Fruit fly (Drosophila melanogaster) whole organism, adult: ENCODE data around the gene comm3.

Experiments used
- CG1620 ChIP-seq: fragments of 200-800 bp; sonication (Bioruptor generic); optimal IDR thresholded peaks from 2 replicates; lab custom pipeline; 2016; ENCODE audit warnings: missing biosample characterization, missing genetic modification characterization
- CG33017 ChIP-seq: fragments of 200-800 bp; sonication (Bioruptor generic); optimal IDR thresholded peaks from 2 replicates; lab custom pipeline; 2018; ENCODE audit warnings: missing biosample characterization, mild to moderate bottlenecking, missing genetic modification characterization, moderate library complexity
- CG7045 ChIP-seq: fragments of 200-800 bp; sonication (Bioruptor generic); optimal IDR thresholded peaks from 2 replicates; lab custom pipeline; 2017; ENCODE audit warnings: missing biosample characterization, mild to moderate bottlenecking, missing genetic modification characterization
- CG7101 ChIP-seq: fragments of 200-800 bp; sonication (Bioruptor generic); optimal IDR thresholded peaks from 2 replicates; lab custom pipeline; 2018; ENCODE audit warnings: missing biosample characterization, mild to moderate bottlenecking, missing genetic modification characterization, moderate library complexity
- cnc ChIP-seq, 2 experiments: fragments of >200 bp; optimal IDR thresholded peaks; 2 replicates each; lab custom pipeline; 2017
- ovo ChIP-seq: fragments of 200-800 bp; sonication (Bioruptor generic); optimal IDR thresholded peaks from 2 replicates; lab custom pipeline; 2016; ENCODE audit warnings: missing biosample characterization, missing genetic modification characterization
- tj ChIP-seq: fragments of 200-800 bp; sonication (Bioruptor generic); optimal IDR thresholded peaks from 3 replicates; lab custom pipeline; 2017; ENCODE audit warnings: missing biosample characterization, mild to moderate bottlenecking, missing genetic modification characterization, moderate library complexity

DNA sequence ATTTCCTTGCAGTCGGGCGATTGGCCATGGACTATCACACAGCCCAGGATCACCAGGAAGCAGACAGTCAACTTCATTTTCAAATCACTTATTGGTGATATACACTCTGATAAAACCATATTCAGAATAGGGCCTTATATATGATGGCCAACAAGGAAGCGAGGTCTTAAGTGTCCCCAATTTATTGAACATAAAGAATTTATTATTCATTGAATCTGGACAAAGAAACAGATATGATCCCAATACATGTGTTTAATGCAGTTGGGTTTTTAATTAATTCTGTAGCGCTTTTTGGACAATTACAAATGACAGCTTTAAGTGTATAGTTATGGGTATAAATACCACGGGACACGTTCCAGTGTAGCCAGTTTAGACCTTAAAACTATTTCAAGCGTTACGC is 11.8 kb upstream of the comm3 start, which contains the start of the genes Eig71Eh and Eig71Ei:
- TF ChIP-seq CG33017 (tag; lab: Kevin White, UChicago) (no peak), cnc (optimal IDR thresholded peaks at IDR 0.05; lab: Kevin White, UChicago) (no peak), CG7045 (GFP tag; lab: Kevin White, UChicago) (no peak), CG7101 (tag; lab: Kevin White, UChicago) (no peak), CG1620 (GFP tag; lab: Kevin White, UChicago) (no peak), tj (GFP tag; lab: Kevin White, UChicago) (no peak), ovo (GFP tag; lab: Kevin White, UChicago) (no peak)
